Worm (Caenorhabditis elegans) whole organism, L4 larva: Measurements from ENCODE around the gene arrd-2.

Experiments
- F26F4.8 ChIP-seq: fragments of 200-800 bp; sonication (Bioruptor generic); conservative IDR thresholded peaks from 2 replicates; pipeline ENCODE4 v1.3.6; 2022; ENCODE audit warnings: missing genetic modification characterization, missing compliant biosample characterization
- F37D6.2 ChIP-seq: sonication (generic microtip); optimal IDR thresholded peaks from 2 replicates; lab custom pipeline; 2016; ENCODE audit warnings: mild to moderate bottlenecking, missing genetic modification characterization, missing compliant biosample characterization
- R02D3.7 ChIP-seq: fragments of 150-350 bp; sonication (generic microtip); optimal IDR thresholded peaks from 3 replicates; lab custom pipeline; 2014; ENCODE audit warnings: missing biosample characterization, missing genetic modification characterization
- T20F7.1 ChIP-seq: fragments of 200-800 bp; sonication (Bioruptor generic); optimal IDR thresholded peaks from 2 replicates; lab custom pipeline; 2018; ENCODE audit warnings: mild to moderate bottlenecking, missing genetic modification characterization, missing compliant biosample characterization
- Y105C5A.15 ChIP-seq: fragments of 200-800 bp; sonication (Bioruptor generic); IDR thresholded peaks from 2 replicates; pipeline ENCODE4 v1.3.6; 2022; ENCODE audit warnings: missing genetic modification characterization, missing compliant biosample characterization
- aha-1 ChIP-seq: fragments of 150-350 bp; peaks from one replicate; lab custom pipeline; 2014; ENCODE audit warnings: missing biosample characterization, missing genetic modification characterization
- aly-2 ChIP-seq: sonication (generic microtip); optimal IDR thresholded peaks from 2 replicates; lab custom pipeline; 2018; ENCODE audit warnings: missing biosample characterization, missing genetic modification characterization
- ceh-44 ChIP-seq: fragments of 200-800 bp; sonication (Bioruptor generic); IDR thresholded peaks from 2 replicates; pipeline ENCODE4 v1.3.6; 2022; ENCODE audit warnings: missing genetic modification reagents, missing genetic modification characterization, missing compliant biosample characterization
- ctbp-1 ChIP-seq: fragments of 200-800 bp; sonication (Bioruptor generic); IDR thresholded peaks from 2 replicates; pipeline ENCODE4 v1.3.6; 2022; ENCODE audit warnings: missing genetic modification reagents, missing genetic modification characterization, missing compliant biosample characterization
- daf-16 ChIP-seq, 3 experiments: sonication (generic microtip); optimal IDR thresholded peaks; 2 replicates each; lab custom pipeline; 2016 to 2017; ENCODE audit warnings: missing genetic modification characterization in 3 of 3, missing genetic modification reagents in 3 of 3, mild to moderate bottlenecking in 2 of 3, missing compliant biosample characterization in 2 of 3, missing biosample characterization in 1 of 3, moderate library complexity in 1 of 3
- dmd-6 ChIP-seq: fragments of 200-800 bp; sonication (Bioruptor generic); IDR thresholded peaks from 2 replicates; pipeline ENCODE4 v1.3.6; 2022; ENCODE audit warnings: missing genetic modification reagents, missing genetic modification characterization, missing compliant biosample characterization
- dpl-1 ChIP-seq: fragments of 150-350 bp; optimal IDR thresholded peaks from 2 replicates; lab custom pipeline; 2014; ENCODE audit warnings: missing biosample characterization, missing genetic modification reagents, missing genetic modification characterization
- dve-1 ChIP-seq: sonication (generic microtip); optimal IDR thresholded peaks from 2 replicates; lab custom pipeline; 2017; ENCODE audit warnings: antibody characterized with exemption, mild to moderate bottlenecking, missing genetic modification characterization, missing compliant biosample characterization; ENCODE audit not compliant: insufficient read depth
- fkh-10 ChIP-seq: fragments of 150-350 bp; optimal IDR thresholded peaks from 2 replicates; lab custom pipeline; 2014; ENCODE audit warnings: missing biosample characterization, missing genetic modification reagents, missing genetic modification characterization
- gei-8 ChIP-seq: fragments of 200-800 bp; sonication (Bioruptor generic); optimal IDR thresholded peaks from 2 replicates; lab custom pipeline; 2018; ENCODE audit warnings: mild to moderate bottlenecking, missing genetic modification characterization, missing compliant biosample characterization
- hif-1 ChIP-seq, 2 experiments: sonication (generic microtip); optimal IDR thresholded peaks; 2 replicates each; lab custom pipeline; 2016 to 2017; ENCODE audit warnings: missing compliant biosample characterization in 2 of 2, missing genetic modification characterization in 2 of 2, missing genetic modification reagents in 2 of 2, missing genotype in 2 of 2, mild to moderate bottlenecking in 1 of 2
- hlh-11 ChIP-seq: fragments of 200-800 bp; sonication (Bioruptor generic); optimal IDR thresholded peaks from 2 replicates; lab custom pipeline; 2018; ENCODE audit warnings: mild to moderate bottlenecking, missing genetic modification characterization, missing compliant biosample characterization
- hlh-30 ChIP-seq: sonication (generic microtip); optimal IDR thresholded peaks from 2 replicates; lab custom pipeline; 2017; ENCODE audit warnings: antibody characterized with exemption, mild to moderate bottlenecking, missing genetic modification characterization, missing compliant biosample characterization; ENCODE audit not compliant: insufficient read depth
- hmg-1.1 ChIP-seq: fragments of 200-800 bp; sonication (Bioruptor generic); IDR thresholded peaks from 2 replicates; pipeline ENCODE4 v1.3.6; 2022; ENCODE audit warnings: missing genetic modification reagents, missing genetic modification characterization, missing compliant biosample characterization
- jun-1 ChIP-seq: fragments of 150-350 bp; optimal IDR thresholded peaks from 2 replicates; lab custom pipeline; 2014; ENCODE audit warnings: missing biosample characterization, missing genetic modification reagents, missing genetic modification characterization
- lin-13 ChIP-seq: fragments of 150-350 bp; optimal IDR thresholded peaks from 2 replicates; lab custom pipeline; 2014; ENCODE audit warnings: missing biosample characterization, missing genetic modification reagents, missing genetic modification characterization
- lin-15B ChIP-seq: fragments of 150-350 bp; sonication (generic microtip); optimal IDR thresholded peaks from 3 replicates; lab custom pipeline; 2014; ENCODE audit warnings: missing biosample characterization, missing genetic modification characterization
- lir-3 ChIP-seq: sonication (generic microtip); optimal IDR thresholded peaks from 2 replicates; lab custom pipeline; 2016; ENCODE audit warnings: mild to moderate bottlenecking, missing genetic modification characterization, missing compliant biosample characterization
- lsy-2 ChIP-seq, 2 experiments: fragments of 150-350 bp in 1 of 2; sonication (generic microtip) in 1 of 2; optimal IDR thresholded peaks; 2 replicates each; lab custom pipeline; 2014 to 2017; ENCODE audit warnings: missing biosample characterization in 2 of 2, missing genetic modification characterization in 2 of 2
- madf-5 ChIP-seq, 2 experiments: fragments of 200-800 bp; sonication (Bioruptor generic); IDR thresholded peaks; 2 replicates each; pipeline ENCODE4 v1.3.6; 2022; ENCODE audit warnings: missing compliant biosample characterization in 2 of 2, missing genetic modification characterization in 2 of 2
- mdt-29 ChIP-seq: fragments of 200-800 bp; sonication (Bioruptor generic); IDR thresholded peaks from 2 replicates; pipeline ENCODE4 v1.3.6; 2022; ENCODE audit warnings: missing genetic modification reagents, missing genetic modification characterization, missing compliant biosample characterization
- mes-2 ChIP-seq: sonication (generic microtip); optimal IDR thresholded peaks from 2 replicates; lab custom pipeline; 2016; ENCODE audit warnings: missing genotype, mild to moderate bottlenecking, missing genetic modification characterization, missing compliant biosample characterization; ENCODE audit not compliant: poor library complexity, severe bottlenecking
- nhr-102 ChIP-seq: sonication (generic microtip); optimal IDR thresholded peaks from 2 replicates; lab custom pipeline; 2016; ENCODE audit warnings: mild to moderate bottlenecking, missing genetic modification characterization, moderate library complexity, missing compliant biosample characterization
- nhr-28 ChIP-seq: fragments of 150-350 bp; optimal IDR thresholded peaks from 2 replicates; lab custom pipeline; 2014; ENCODE audit warnings: missing biosample characterization, missing genetic modification characterization
- nhr-41 ChIP-seq: fragments of 200-800 bp; sonication (Bioruptor generic); IDR thresholded peaks from 2 replicates; pipeline ENCODE4 v1.3.6; 2022; ENCODE audit warnings: missing genetic modification reagents, missing genetic modification characterization, missing compliant biosample characterization
- nhr-6 ChIP-seq: fragments of 150-350 bp; optimal IDR thresholded peaks from 2 replicates; lab custom pipeline; 2014; ENCODE audit warnings: missing biosample characterization, missing genetic modification characterization
- nhr-77 ChIP-seq: fragments of 150-350 bp; optimal IDR thresholded peaks from 2 replicates; lab custom pipeline; 2014; ENCODE audit warnings: missing biosample characterization, missing genetic modification characterization
- pha-4 ChIP-seq, 2 experiments: fragments of 150-350 bp in 1 of 2; fragments of 200-800 bp in 1 of 2; sonication (Bioruptor generic) in 1 of 2; IDR thresholded peaks in 1 of 2; optimal IDR thresholded peaks in 1 of 2; 2 replicates each; pipeline versions ENCODE4 v1.3.6 to Lab custom; 2014 to 2022; ENCODE audit warnings: missing genetic modification characterization in 2 of 2, missing genetic modification reagents in 2 of 2, missing biosample characterization in 1 of 2, missing compliant biosample characterization in 1 of 2
- pqm-1 ChIP-seq: sonication (generic microtip); optimal IDR thresholded peaks from 2 replicates; lab custom pipeline; 2017; ENCODE audit warnings: missing biosample characterization, missing genetic modification characterization
- rbr-2 ChIP-seq: sonication (generic microtip); optimal IDR thresholded peaks from 2 replicates; lab custom pipeline; 2016; ENCODE audit warnings: missing genotype, missing genetic modification characterization, missing compliant biosample characterization
- sdz-12 ChIP-seq: fragments of 200-800 bp; sonication (Bioruptor generic); optimal IDR thresholded peaks from 2 replicates; lab custom pipeline; 2018; ENCODE audit warnings: mild to moderate bottlenecking, missing genetic modification characterization, missing compliant biosample characterization
- snpc-1.2 ChIP-seq: fragments of 200-800 bp; sonication (Bioruptor generic); IDR thresholded peaks from 2 replicates; pipeline ENCODE4 v1.3.6; 2022; ENCODE audit warnings: missing genetic modification reagents, missing genetic modification characterization, missing compliant biosample characterization
- spr-1 ChIP-seq: sonication (generic microtip); optimal IDR thresholded peaks from 2 replicates; lab custom pipeline; 2016; ENCODE audit warnings: mild to moderate bottlenecking, missing genetic modification characterization, missing compliant biosample characterization
- spr-3 ChIP-seq: fragments of 200-800 bp; sonication (Bioruptor generic); optimal IDR thresholded peaks from 2 replicates; lab custom pipeline; 2018; ENCODE audit warnings: mild to moderate bottlenecking, missing genetic modification characterization, missing compliant biosample characterization
- tra-1 ChIP-seq: fragments of 200-800 bp; sonication (Bioruptor generic); IDR thresholded peaks from 2 replicates; pipeline ENCODE4 v1.3.6; 2022; ENCODE audit warnings: missing genetic modification reagents, missing genetic modification characterization, missing compliant biosample characterization
- unc-62 ChIP-seq, 3 experiments: fragments of 150-350 bp in 1 of 3; sonication (generic microtip); optimal IDR thresholded peaks in 2 of 3; peaks in 1 of 3; 1 replicate in 1 of 3; 2 replicates in 2 of 3; lab custom pipeline; 2014 to 2017; ENCODE audit warnings: missing biosample characterization in 3 of 3, missing genetic modification characterization in 3 of 3, missing genetic modification reagents in 3 of 3, missing genotype in 1 of 3
- zfp-3 ChIP-seq: fragments of 200-800 bp; sonication (Bioruptor generic); conservative IDR thresholded peaks from 2 replicates; pipeline ENCODE4 v1.3.6; 2022; ENCODE audit warnings: missing genetic modification reagents, missing genetic modification characterization, missing compliant biosample characterization
- zip-11 ChIP-seq: fragments of 200-800 bp; sonication (Bioruptor generic); IDR thresholded peaks from 2 replicates; pipeline ENCODE4 v1.3.6; 2022; ENCODE audit warnings: missing genetic modification characterization, missing compliant biosample characterization

arrd-2 gene

ce11 chrII:9412086-9412608 lies 4.6 kb downstream of the arrd-2 start, which contains the start of gene arrd-3:
TSS of gene arrd-3 (plus strand) at chrII:9412558.
- TF ChIP-seq unc-62 (GFP tag; optimal IDR thresholded peaks at IDR 0.05 in 1 of 2; lab: Kevin White, UChicago) (peak in 1 of 2 experiments; percentile 58), unc-62 (tag; optimal IDR thresholded peaks at IDR 0.05; lab: Kevin White, UChicago) (no peak), nhr-28 (peak; percentile 27), R02D3.7 (tag; lab: Kevin White, UChicago) (no peak), sdz-12 (GFP tag; lab: Kevin White, UChicago) (no peak), pqm-1 (tag; lab: Kevin White, UChicago) (peak; percentile 75), hlh-11 (peak; percentile 23), spr-1 (tag; lab: Kevin White, UChicago) (no peak), mes-2 (no peak), aly-2 (tag; lab: Kevin White, UChicago) (no peak), zip-11 (GFP tag; lab: Robert Waterston, UW) (no peak), tra-1 (no peak), mdt-29 (no peak), ceh-44 (GFP tag; lab: Robert Waterston, UW) (no peak), dmd-6 (GFP tag; lab: Robert Waterston, UW) (peak; percentile 29; the same call in 1 of the 2 replicates)

ce11 chrII:9416381-9417276 lies 9.1 kb downstream of the arrd-2 start, which contains the start of the genes gss-1 and chch-3:
TSS of gene gss-1 (minus strand) at chrII:9416431.
TSS of gene chch-3 (plus strand) at chrII:9417013.
- TF ChIP-seq lin-13 (GFP tag; lab: Kevin White, UChicago): no peak
- peak; percentile 66 for TF ChIP-seq mes-2
- TF ChIP-seq nhr-102 (tag; lab: Kevin White, UChicago): peak; percentile 35
- TF ChIP-seq aha-1 (tag; lab: Kevin White, UChicago): peak; percentile 93
- peak; percentile 61 for TF ChIP-seq dmd-6 (GFP tag; lab: Robert Waterston, UW)
- TF ChIP-seq nhr-6: peak; percentile 35
- no peak for TF ChIP-seq gei-8 (GFP tag; lab: Kevin White, UChicago)
- TF ChIP-seq jun-1 (tag; lab: Kevin White, UChicago): no peak
- TF ChIP-seq rbr-2 (tag; lab: Kevin White, UChicago): peak; percentile 44
- TF ChIP-seq zip-11 (GFP tag; lab: Robert Waterston, UW): no peak
- peak in 1 of 2 experiments; percentile 84 for TF ChIP-seq lsy-2 (tag; optimal IDR thresholded peaks at IDR 0.05; lab: Kevin White, UChicago)
- TF ChIP-seq snpc-1.2 (GFP tag; lab: Robert Waterston, UW): no peak
- peak; percentile 33; the same call in 1 of the 2 replicates for TF ChIP-seq pha-4 (GFP tag; IDR thresholded peaks at IDR 0.05; lab: Robert Waterston, UW)
- TF ChIP-seq pha-4 (tag; optimal IDR thresholded peaks at IDR 0.05; lab: Kevin White, UChicago): peak; percentile 56
- TF ChIP-seq Y105C5A.15: no peak
- peak; percentile 71 for TF ChIP-seq T20F7.1 (GFP tag; lab: Kevin White, UChicago)
- peak in 1 of 2 experiments; percentile 81 for TF ChIP-seq unc-62 (GFP tag; optimal IDR thresholded peaks at IDR 0.05 in 1 of 2; lab: Kevin White, UChicago)
- TF ChIP-seq unc-62 (tag; optimal IDR thresholded peaks at IDR 0.05; lab: Kevin White, UChicago): no peak
- TF ChIP-seq spr-3 (GFP tag; lab: Kevin White, UChicago): no peak
- TF ChIP-seq zfp-3 (GFP tag; lab: Robert Waterston, UW): no peak
- TF ChIP-seq dve-1 (tag; lab: Kevin White, UChicago): peak; percentile 69
- no peak for TF ChIP-seq nhr-41 (GFP tag; lab: Robert Waterston, UW)
- peak; percentile 24 for TF ChIP-seq F37D6.2 (tag; lab: Kevin White, UChicago)
- TF ChIP-seq nhr-77 (tag; lab: Kevin White, UChicago): peak; percentile 64
- TF ChIP-seq dpl-1: peak; percentile 65
- TF ChIP-seq ctbp-1 (GFP tag; lab: Robert Waterston, UW): no peak
- TF ChIP-seq lin-15B (tag; lab: Kevin White, UChicago): no peak
- no peak for TF ChIP-seq F26F4.8 (GFP tag; lab: Robert Waterston, UW)
- TF ChIP-seq daf-16 (GFP tag; optimal IDR thresholded peaks at IDR 0.05; lab: Kevin White, UChicago): peak in 1 of 2 experiments; percentile 18
- peak; percentile 23 for TF ChIP-seq daf-16 (tag; optimal IDR thresholded peaks at IDR 0.05; lab: Kevin White, UChicago)
- TF ChIP-seq lir-3: no peak
- peak in 1 of 2 experiments; percentile 48 for TF ChIP-seq hif-1 (tag; optimal IDR thresholded peaks at IDR 0.05; lab: Kevin White, UChicago)
- TF ChIP-seq hlh-30 (tag; lab: Kevin White, UChicago): peak; percentile 53
- no peak for TF ChIP-seq madf-5 (GFP tag; IDR thresholded peaks at IDR 0.05; lab: Robert Waterston, UW)
- TF ChIP-seq fkh-10 (GFP tag; lab: Kevin White, UChicago): peak; percentile 18
- peak; percentile 38; the same call in 1 of the 2 replicates for TF ChIP-seq hmg-1.1 (GFP tag; lab: Robert Waterston, UW)
- TF ChIP-seq nhr-28: peak; percentile 20
- peak; percentile 55 for TF ChIP-seq hlh-11
